Fruit fly (Drosophila melanogaster) whole organism, adult: ENCODE data around the gene Wnt10.

ENCODE experiments used
- CG11617 ChIP-seq: fragments of 200-800 bp; sonication (Bioruptor generic); optimal IDR thresholded peaks from 2 replicates; lab custom pipeline; 2017; ENCODE audit warnings: mild to moderate bottlenecking, missing biosample characterization, missing genetic modification reagents, missing genetic modification characterization
- CG12768 ChIP-seq: fragments of 200-800 bp; sonication (Bioruptor generic); optimal IDR thresholded peaks from 2 replicates; lab custom pipeline; 2017; ENCODE audit warnings: missing biosample characterization, missing genetic modification characterization, mild to moderate bottlenecking, moderate library complexity, missing genetic modification reagents
- CG14711 ChIP-seq: fragments of 200-800 bp; sonication (Bioruptor generic); optimal IDR thresholded peaks from 2 replicates; lab custom pipeline; 2018; ENCODE audit warnings: missing biosample characterization, mild to moderate bottlenecking, missing genetic modification characterization, moderate library complexity
- CG7045 ChIP-seq: fragments of 200-800 bp; sonication (Bioruptor generic); optimal IDR thresholded peaks from 2 replicates; lab custom pipeline; 2017; ENCODE audit warnings: missing biosample characterization, mild to moderate bottlenecking, missing genetic modification characterization
- CG7101 ChIP-seq: fragments of 200-800 bp; sonication (Bioruptor generic); optimal IDR thresholded peaks from 2 replicates; lab custom pipeline; 2018; ENCODE audit warnings: missing biosample characterization, mild to moderate bottlenecking, missing genetic modification characterization, moderate library complexity
- Crg-1 ChIP-seq: fragments of 200-800 bp; sonication (Bioruptor generic); optimal IDR thresholded peaks from 2 replicates; lab custom pipeline; 2016; ENCODE audit warnings: missing biosample characterization, missing genetic modification characterization
- Hr96 ChIP-seq: fragments of 200-800 bp; sonication (Bioruptor generic); optimal IDR thresholded peaks from 2 replicates; lab custom pipeline; 2016; ENCODE audit warnings: missing biosample characterization, missing genetic modification characterization
- Mnt ChIP-seq: fragments of 200-800 bp; sonication (Bioruptor generic); optimal IDR thresholded peaks from 2 replicates; lab custom pipeline; 2016; ENCODE audit warnings: missing biosample characterization, mild to moderate bottlenecking, missing genetic modification characterization
- bab1 ChIP-seq: fragments of 200-800 bp; sonication (Bioruptor generic); optimal IDR thresholded peaks from 3 replicates; lab custom pipeline; 2019; ENCODE audit warnings: missing biosample characterization, mild to moderate bottlenecking, missing genetic modification characterization, moderate library complexity
- cnc ChIP-seq, 2 experiments: fragments of >200 bp; optimal IDR thresholded peaks; 2 replicates each; lab custom pipeline; 2017
- kay ChIP-seq: fragments of 200-800 bp; sonication (Bioruptor generic); peaks from one replicate; lab custom pipeline; 2016; ENCODE audit warnings: missing biosample characterization, missing genetic modification characterization, borderline replicate concordance
- tj ChIP-seq: fragments of 200-800 bp; sonication (Bioruptor generic); optimal IDR thresholded peaks from 3 replicates; lab custom pipeline; 2017; ENCODE audit warnings: missing biosample characterization, mild to moderate bottlenecking, missing genetic modification characterization, moderate library complexity
- toe ChIP-seq: fragments of 200-800 bp; sonication (Bioruptor generic); optimal IDR thresholded peaks from 2 replicates; lab custom pipeline; 2016; ENCODE audit warnings: missing biosample characterization, missing genetic modification characterization

dm6 chr2L:7334183-7334582 lies 29.0 kb upstream of the Wnt10 start:
- TF ChIP-seq bab1 (GFP tag; lab: Kevin White, UChicago) (no peak), CG7101 (tag; lab: Kevin White, UChicago) (no peak), tj (GFP tag; lab: Kevin White, UChicago) (no peak), Mnt (GFP tag; lab: Kevin White, UChicago) (no peak), Crg-1 (no peak), CG7045 (no peak), Hr96 (GFP tag; lab: Kevin White, UChicago) (no peak), CG11617 (GFP tag; lab: Kevin White, UChicago) (no peak), CG14711 (no peak), kay (GFP tag; lab: Kevin White, UChicago) (no peak), CG12768 (GFP tag; lab: Kevin White, UChicago) (no peak), toe (GFP tag; lab: Kevin White, UChicago) (no peak), cnc (optimal IDR thresholded peaks at IDR 0.05; lab: Kevin White, UChicago) (no peak)
